Fruit fly (Drosophila melanogaster) S2 (cell line): ENCODE measurements around the gene CG1835.

ENCODE experiments used
- CG8478 ChIP-seq: fragments of >200 bp; optimal IDR thresholded peaks from 2 replicates; lab custom pipeline; 2018
- CTCF ChIP-seq, 2 experiments: fragments of >200 bp; optimal IDR thresholded peaks; 2 replicates each; lab custom pipeline; 2018

- no peak for TF ChIP-seq CG8478 (lab: Kevin White, UChicago)
- TF ChIP-seq CTCF (optimal IDR thresholded peaks at IDR 0.05; lab: Kevin White, UChicago) = no peak
Observed at dm6 chrX:20646223-20646622, 15.5 kb upstream of the CG1835 start.
